Worm (Caenorhabditis elegans): Measurements from ENCODE around the gene Y59H11AR.10.

- no peak for TF ChIP-seq ztf-29 (GFP tag; IDR thresholded peaks at IDR 0.05)
- TF ChIP-seq flt-1 (GFP tag; IDR thresholded peaks at IDR 0.05), result no peak
- no peak for TF ChIP-seq med-1 (GFP tag; optimal IDR thresholded peaks at IDR 0.05; ENCODE audit: insufficient read depth)
- no peak for TF ChIP-seq klf-2 (GFP tag; conservative IDR thresholded peaks at IDR 0.05)
- no peak for TF ChIP-seq ztf-23 (GFP tag; IDR thresholded peaks at IDR 0.05)
These were observed 6.0 kb downstream of the Y59H11AR.10 start, which contains the start of gene F42A9.6 for ce11 chrIV:8608934-8609333.
